Fruit fly (Drosophila melanogaster): ENCODE measurements around the gene Gr10a.

The Gr10a gene

DNA sequence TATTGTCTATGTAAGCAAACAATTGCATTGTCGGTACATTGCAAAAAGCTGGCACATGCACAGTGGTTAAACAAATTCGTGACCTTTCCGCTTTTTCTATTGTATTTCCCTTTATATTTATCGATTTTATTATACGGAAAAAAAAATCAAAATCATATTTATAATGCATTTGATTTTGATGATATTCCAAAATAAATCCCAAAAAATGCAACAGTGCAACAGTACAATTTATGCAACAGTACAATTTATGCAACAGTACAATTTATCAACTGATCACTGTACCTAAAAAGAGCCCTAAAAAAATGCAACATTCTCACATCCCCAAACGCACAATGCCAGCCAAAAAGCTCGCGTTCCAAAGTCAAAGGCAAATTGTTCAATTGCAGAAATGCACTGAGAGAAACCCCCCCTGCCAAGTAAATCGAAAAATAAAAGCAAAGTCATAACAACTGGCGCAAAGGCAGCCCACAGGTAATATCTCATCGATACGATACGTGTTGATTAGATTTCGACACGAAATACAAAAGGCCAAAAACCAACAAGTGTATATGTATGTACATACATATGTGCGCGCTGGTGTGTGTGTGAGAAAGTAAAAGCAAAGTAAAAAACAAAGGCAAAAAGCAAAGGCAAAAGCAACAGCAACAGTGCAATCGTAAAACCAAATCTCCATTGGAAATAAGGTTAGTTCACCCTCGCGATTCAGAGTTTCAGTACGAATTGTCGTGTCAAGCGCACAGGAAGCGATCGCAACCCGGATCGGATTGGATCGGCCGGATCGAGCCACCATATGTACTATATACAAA lies 24.8 kb upstream of the Gr10a start, which contains the start of gene Sk1:
Sk1 (plus strand) TSS at position 711 of the 806 bp plus-strand sequence.
- TF ChIP-seq CTCF (optimal IDR thresholded peaks at IDR 0.05), result no peak
- TF ChIP-seq CG8478 (optimal IDR thresholded peaks at IDR 0.05), result no peak

DNA sequence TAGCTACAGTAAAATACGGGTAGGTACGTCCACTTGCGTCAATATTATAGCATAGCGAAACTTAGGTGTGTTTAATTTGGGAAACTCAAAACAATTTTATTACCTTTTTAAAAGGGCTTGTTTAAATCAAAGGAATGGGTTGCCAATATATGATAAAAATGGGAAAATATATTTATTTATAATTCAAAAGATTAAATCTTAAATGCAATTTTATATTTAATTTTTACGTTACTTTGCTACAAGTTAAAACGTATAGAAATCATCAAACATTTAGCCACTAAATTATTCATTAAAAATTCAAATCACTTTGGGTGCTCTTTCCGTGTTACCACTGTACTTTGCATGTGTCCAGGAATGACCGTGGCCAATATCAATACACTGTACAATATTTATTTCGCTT lies 23.7 kb upstream of the Gr10a start:
- TF ChIP-seq CTCF (optimal IDR thresholded peaks at IDR 0.05), result no peak

DNA sequence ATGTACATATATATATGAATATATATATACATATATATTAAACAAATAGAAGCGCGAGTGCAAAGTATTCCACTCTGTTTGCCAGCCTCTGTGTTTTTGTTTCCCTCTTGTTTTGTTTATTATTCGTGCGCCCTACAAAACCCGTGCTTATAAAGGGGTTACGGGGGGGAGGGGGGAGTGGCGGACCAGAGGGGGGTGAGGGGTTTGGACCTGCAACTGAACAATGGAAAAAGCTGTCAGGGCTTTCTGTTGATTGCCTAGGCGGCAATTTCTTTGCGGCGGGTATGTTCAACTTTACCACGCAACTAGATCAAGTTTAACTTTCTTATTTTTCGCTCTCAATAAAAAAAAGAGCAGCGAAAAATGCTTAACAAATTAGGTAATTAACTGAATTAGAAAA lies 22.0 kb upstream of the Gr10a start:
- no peak for TF ChIP-seq CTCF (optimal IDR thresholded peaks at IDR 0.05)
- no peak for TF ChIP-seq CG8478 (optimal IDR thresholded peaks at IDR 0.05)

DNA sequence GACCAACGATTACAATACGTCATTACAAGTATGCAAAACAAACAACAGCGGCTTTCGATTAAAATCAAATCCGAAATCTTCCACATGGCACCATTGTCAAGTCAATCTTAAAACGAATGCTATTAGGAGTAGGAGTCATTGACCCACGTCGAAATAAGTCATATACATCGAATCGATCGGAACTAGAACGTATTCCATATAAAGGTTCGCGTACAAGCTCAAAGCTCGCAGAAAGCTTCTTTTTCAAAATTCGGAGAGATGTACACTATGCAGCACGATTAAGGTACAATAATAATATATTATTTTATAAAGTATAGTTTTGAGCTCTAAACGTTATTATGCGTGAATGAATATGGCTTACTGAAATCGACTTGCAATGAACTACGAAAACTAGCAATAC lies 16.7 kb upstream of the Gr10a start:
- TF ChIP-seq CG8478 (optimal IDR thresholded peaks at IDR 0.05) (no peak), CTCF (optimal IDR thresholded peaks at IDR 0.05) (no peak)

DNA sequence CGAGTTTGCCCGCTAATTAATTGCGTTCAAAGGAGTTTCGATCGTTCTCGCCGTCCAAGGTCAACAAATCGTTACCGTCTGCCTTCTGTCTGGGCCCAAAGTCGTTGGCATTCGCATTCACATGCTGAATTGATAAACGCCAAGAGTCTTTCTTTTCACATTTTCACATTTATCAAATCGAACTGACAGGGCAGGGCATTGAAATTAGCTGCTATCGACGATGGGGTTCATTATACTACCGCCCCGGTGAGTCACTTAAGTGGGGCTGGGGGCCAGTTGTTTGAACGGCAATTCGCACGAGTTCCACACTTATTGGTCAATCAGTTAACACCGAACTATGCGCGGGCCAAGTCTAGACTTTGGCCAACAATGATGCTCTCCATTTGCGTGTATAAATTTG lies 13.7 kb upstream of the Gr10a start:
- TF ChIP-seq CTCF (optimal IDR thresholded peaks at IDR 0.05) (no peak), CG8478 (optimal IDR thresholded peaks at IDR 0.05) (no peak)

DNA sequence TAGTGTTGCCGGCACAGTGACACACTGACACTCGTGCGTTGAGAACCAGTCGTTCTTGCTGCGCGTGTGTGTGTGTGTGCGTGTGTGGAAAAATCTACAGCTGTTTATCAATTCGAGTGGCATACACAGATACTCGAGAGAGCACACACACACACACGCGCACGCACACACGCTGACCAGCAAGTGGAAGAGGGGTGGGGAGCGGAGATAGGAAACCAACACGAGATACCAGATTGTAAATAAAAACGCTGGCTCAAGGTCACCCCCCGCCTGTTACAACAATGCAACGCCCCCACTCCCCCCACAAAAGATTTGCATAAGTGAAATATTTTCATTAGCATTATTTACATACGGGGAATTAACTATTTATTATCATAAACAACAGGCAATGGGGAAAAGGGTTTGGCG lies 10.1 kb upstream of the Gr10a start:
- TF ChIP-seq CG8478 (optimal IDR thresholded peaks at IDR 0.05), result no peak
- TF ChIP-seq CTCF (optimal IDR thresholded peaks at IDR 0.05), result no peak

DNA sequence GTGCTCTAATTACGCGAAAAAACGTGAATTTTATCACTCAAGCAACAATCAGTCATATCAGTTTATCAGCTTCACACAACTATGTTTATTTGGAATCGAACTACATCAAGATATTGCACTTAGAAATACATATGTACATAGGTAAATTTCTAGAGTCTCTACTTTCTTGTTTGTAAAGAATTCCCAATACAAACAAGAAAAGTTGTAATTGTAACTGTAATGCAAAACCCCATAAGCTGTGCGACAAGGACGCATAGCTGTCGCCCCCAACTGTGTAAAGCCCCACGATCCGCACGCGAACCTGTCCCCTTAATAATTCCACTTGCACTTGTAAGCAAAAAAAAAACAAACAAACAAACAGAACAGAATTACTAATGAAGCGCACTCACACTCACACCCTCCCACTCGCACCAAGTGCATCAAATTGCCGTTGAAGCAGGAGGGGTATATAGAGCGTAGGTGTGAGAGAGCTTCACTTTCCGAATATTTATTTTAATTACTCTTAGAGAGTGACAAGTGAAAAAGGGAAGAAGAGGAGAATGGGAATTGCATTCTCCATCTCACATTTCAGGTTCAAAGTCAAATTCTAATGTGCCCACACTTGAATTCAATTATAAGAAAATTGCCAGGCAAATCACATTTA lies 8.9 kb upstream of the Gr10a start:
- TF ChIP-seq CTCF (optimal IDR thresholded peaks at IDR 0.05) (no peak), CG8478 (optimal IDR thresholded peaks at IDR 0.05) (no peak)

DNA sequence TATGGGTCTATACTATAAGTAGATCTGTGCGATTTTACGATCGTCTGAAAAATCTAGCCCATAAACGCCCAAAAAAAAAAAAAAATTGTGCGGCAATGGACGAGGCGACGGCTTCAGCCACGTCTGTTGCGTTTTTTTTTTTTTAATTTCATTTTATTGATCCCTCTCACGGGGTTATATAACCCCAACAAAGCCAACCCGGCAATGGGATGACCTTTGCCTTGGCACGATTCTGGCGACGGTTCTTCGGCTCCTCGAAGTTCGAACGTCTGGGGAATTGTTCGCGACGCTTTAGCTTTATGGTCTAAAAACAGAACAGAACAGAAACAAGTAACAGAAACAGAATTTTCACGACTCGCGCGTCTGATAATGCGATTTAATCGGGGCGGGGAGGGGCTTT lies 8.2 kb upstream of the Gr10a start:
- no peak for TF ChIP-seq CTCF (optimal IDR thresholded peaks at IDR 0.05)
- no peak for TF ChIP-seq CG8478 (optimal IDR thresholded peaks at IDR 0.05)

DNA sequence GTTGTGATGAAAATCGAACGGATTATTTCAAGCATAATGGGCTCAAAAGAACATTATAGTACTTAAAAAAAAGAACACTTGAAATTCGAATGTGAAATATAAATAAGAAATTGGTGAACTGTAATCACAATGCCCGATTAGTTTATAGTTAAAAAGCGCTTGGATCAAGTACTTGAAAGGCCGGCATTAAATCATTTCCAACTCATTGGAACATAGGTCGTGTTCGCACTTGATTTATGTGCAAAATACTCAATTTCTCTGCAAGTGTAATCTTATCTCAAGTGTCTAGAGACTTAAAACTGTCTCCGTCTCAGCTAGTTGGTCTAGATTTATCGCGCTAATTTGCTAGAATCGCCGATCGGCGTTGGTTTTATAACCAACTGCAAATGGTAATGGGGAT lies 7.3 kb upstream of the Gr10a start:
- TF ChIP-seq CG8478 (optimal IDR thresholded peaks at IDR 0.05) (no peak), CTCF (optimal IDR thresholded peaks at IDR 0.05) (no peak)

DNA sequence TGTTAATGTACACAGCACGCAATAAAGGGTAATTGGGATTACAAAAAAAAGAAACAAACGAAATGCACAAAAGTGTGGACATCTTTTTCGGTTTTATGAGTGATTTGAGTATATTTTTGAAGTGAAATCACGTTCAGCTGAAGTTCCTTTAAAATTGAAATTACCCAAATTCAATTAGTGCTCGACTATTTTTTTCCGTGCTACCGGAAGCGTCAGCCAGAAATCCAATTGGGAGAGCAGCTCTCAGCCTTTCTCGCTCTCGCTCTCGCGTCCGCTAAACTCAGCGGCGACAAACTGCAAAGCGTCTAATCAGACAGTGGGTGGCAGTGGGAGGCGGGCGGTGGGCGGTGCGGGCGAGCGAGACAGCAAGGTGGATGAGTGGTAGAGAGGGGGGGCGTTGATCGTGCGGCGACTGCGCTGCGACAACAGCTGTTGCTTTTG lies 6.1 kb upstream of the Gr10a start:
- no peak for TF ChIP-seq CTCF (optimal IDR thresholded peaks at IDR 0.05)
- TF ChIP-seq CG8478 (optimal IDR thresholded peaks at IDR 0.05), result no peak

DNA sequence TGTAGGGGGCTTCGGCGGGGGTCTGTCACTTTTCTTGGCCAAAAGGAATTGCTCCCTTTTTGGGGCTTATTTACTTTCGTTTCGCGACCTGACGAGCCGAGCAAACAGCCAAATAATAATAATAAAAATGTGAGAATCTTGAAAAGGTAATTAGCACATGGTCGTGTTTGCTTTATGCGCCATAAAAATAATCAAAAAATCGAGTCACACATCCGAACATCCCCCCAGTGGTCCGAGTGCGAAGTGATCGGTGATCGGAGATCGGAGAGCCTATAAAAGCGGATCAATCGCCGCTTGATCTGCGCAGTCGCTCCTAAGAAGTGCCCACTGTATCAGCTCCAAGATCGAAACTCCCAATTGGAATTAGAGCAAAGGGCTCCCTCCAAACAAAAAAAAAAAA lies 5.3 kb upstream of the Gr10a start, which contains the start of gene Gs2:
Gs2 (plus strand) TSS at position 301 of the 400 bp plus-strand sequence.
- TF ChIP-seq CTCF (optimal IDR thresholded peaks at IDR 0.05) (no peak), CG8478 (optimal IDR thresholded peaks at IDR 0.05) (no peak)

DNA sequence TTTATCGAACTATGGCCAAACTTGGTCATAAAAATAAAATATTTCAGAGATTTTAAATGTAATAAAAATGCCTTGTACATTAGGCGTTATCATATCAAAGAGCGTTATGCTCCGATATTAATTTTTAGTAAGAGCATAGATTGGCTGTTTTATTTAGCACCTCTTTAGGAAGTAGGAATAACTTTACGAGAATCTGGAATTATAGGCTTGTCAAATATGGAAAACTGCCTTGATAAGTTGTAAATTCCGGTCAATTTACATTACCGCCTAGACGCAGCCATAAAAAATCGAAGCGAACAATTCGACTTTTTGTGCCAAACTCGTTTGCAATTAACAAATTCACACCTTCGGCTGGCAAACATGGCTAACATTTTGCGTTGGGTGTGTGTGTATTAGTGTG lies 4.8 kb upstream of the Gr10a start:
- TF ChIP-seq CG8478 (optimal IDR thresholded peaks at IDR 0.05), result no peak
- no peak for TF ChIP-seq CTCF (optimal IDR thresholded peaks at IDR 0.05)

DNA sequence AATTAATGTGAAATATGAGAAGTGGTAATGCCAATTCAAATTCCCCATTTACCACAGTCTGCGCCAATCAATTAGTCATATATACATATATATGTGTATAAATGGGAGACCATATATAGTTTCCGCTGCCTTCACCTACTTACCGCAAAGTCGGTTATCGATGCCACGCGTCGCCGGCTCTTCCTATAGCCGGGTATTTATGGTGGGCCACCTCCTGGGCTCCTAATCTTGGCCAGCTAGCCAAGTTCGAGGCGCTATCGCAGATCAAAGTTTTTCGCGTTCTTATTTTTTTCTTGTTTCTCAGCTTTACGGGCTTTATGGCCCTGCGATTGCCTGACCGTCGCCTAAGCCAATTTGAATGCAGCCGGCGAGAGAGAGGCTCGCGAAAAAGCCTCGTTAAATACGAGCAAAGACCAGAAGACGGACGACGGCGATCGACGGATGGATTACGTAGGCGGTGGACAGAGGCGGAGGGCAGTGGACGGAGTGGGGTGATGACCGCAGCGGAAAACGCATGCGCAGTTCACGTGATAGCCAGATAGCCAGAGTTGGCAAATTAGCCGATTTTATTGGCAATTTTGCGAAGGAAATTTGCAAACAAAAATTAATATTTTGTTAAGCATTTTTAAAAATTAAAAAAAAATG lies 3.7 kb upstream of the Gr10a start:
- TF ChIP-seq CTCF (optimal IDR thresholded peaks at IDR 0.05) (no peak), CG8478 (optimal IDR thresholded peaks at IDR 0.05) (no peak)

DNA sequence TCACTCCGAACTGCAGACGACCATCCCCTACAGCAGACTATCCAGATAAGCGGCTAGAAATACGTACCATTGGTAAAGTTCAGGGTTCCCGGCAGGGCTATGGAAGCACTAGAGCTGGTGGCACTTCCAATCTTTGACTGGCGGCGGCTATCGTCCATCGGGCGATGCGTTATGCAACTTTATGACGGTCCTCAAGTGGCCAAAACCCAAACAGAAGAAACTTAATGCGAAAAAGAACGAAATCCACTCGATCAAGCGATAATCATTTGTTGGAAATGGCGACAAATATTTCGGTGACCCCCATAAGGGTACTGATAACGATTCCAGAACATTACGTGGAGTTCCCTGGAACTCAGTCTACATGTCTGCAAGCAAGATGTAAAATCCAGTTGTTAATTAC lies 2.7 kb upstream of the Gr10a start:
- no peak for TF ChIP-seq CTCF (optimal IDR thresholded peaks at IDR 0.05)
- no peak for TF ChIP-seq CG8478 (optimal IDR thresholded peaks at IDR 0.05)

DNA sequence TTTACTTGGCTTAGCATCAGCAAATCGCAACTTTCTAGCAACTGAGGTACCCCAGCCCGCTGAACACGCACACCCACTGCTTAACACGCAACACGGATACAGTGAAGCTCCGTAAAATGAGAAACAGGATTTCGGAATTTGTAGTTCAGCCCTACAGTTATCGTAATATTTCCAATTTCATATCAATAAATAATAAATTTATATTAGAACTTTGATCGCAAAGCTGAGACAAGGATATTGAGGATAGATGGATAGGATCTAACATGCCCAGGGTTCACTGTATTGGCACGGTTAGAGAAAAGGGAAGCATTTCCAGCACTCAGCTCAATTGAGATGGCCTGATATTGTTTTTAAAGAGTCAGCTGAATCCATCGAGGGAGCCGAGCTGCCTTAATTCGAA lies 2.0 kb upstream of the Gr10a start:
- TF ChIP-seq CG8478 (optimal IDR thresholded peaks at IDR 0.05) (no peak), CTCF (optimal IDR thresholded peaks at IDR 0.05) (no peak)

DNA sequence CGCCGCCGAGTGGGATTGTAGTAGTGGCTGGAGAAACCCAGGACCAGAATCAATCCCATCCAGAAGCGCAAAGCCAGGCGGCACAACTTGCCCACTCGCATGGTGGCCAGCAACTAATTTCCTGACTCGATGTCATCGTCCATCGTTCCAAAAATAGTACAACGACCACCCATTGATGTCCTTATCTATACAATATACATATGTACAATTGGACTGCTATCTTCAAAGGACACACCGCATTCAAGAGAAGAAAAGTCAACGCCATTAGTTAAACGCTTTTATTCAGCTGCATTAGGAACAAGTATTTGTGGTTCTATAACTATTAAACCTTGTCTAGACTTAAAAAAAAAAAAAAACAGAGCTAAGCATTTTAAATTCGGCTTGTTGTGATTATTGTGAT lies 4.1 kb downstream of the Gr10a start, which contains the start of gene Gr10b:
Gr10b (minus strand) TSS at position 101 of the 400 bp plus-strand sequence.
- TF ChIP-seq CG8478 (optimal IDR thresholded peaks at IDR 0.05) (no peak), CTCF (optimal IDR thresholded peaks at IDR 0.05) (no peak)
